Fruit fly (Drosophila melanogaster): ENCODE measurements around the gene sinah.

sinah gene

DNA sequence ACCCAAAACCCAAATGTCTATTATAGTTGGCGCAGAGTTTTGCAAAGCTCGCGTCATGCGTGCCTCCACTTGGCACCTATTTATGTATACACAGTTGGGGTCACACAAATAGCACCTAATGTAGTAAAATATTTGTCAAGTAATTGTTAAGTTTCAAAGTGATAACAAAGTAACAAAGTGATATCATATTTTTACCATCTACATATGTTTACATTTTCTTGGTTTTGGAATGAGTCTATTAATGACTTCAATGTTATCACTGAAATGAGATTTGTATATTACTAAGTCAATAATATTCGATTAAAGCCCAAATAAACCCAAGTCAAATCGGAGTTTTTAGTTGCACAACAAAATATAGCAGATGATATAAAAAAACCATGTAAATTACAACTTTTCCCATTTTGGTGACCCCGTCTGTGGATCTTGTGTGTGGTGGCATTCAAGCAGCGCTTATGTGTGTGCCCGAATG, 13.6 kb downstream of the sinah start (continued):
- TF ChIP-seq cas (GFP tag; IDR thresholded peaks at IDR 0.05) (no peak), Mad (GFP tag; optimal IDR thresholded peaks at IDR 0.05) (peak; percentile 34), CG10979 (tag; optimal IDR thresholded peaks at IDR 0.05) (peak; percentile 70), cato (GFP tag; optimal IDR thresholded peaks at IDR 0.05; ENCODE audit: borderline replicate concordance) (no peak), CG10321 (GFP tag; IDR thresholded peaks at IDR 0.05) (no peak), gsb-n (tag; optimal IDR thresholded peaks at IDR 0.05) (peak; percentile 59), eyg (GFP tag; optimal IDR thresholded peaks at IDR 0.05) (peak; percentile 53), vnd (GFP tag; IDR thresholded peaks at IDR 0.05; ENCODE audit: partially characterized antibody) (no peak), bigmax (GFP tag; optimal IDR thresholded peaks at IDR 0.05) (no peak), Fer3 (tag; optimal IDR thresholded peaks at IDR 0.05) (peak; percentile 67), CG10959 (GFP tag; IDR thresholded peaks at IDR 0.05) (no peak), scrt (GFP tag; optimal IDR thresholded peaks at IDR 0.05) (peak; percentile 54), CG2129 (GFP tag; IDR thresholded peaks at IDR 0.05; ENCODE audit: partially characterized antibody) (no peak), ftz-f1 (GFP tag; optimal IDR thresholded peaks at IDR 0.05) (no peak), CG4617 (GFP tag; optimal IDR thresholded peaks at IDR 0.05; ENCODE audit: borderline replicate concordance) (peak; percentile 10), ro (GFP tag; IDR thresholded peaks at IDR 0.05) (no peak), CG42726 (GFP tag; IDR thresholded peaks at IDR 0.05; ENCODE audit: partially characterized antibody) (no peak), eve (GFP tag; optimal IDR thresholded peaks at IDR 0.05) (peak in 1 of 2 experiments; percentile 81), kay (GFP tag; optimal IDR thresholded peaks at IDR 0.05) (no peak), Rx (GFP tag; IDR thresholded peaks at IDR 0.05) (peak; percentile 37; the same call in 1 of the 2 replicates), shn (GFP tag; optimal IDR thresholded peaks at IDR 0.05) (no peak), CG4404 (GFP tag; IDR thresholded peaks at IDR 0.05) (no peak), HHEX (GFP tag; optimal IDR thresholded peaks at IDR 0.05) (peak; percentile 76), slp2 (GFP tag; optimal IDR thresholded peaks at IDR 0.05) (no peak), CG2712 (tag; optimal IDR thresholded peaks at IDR 0.05) (peak; percentile 78), lbe (GFP tag; optimal IDR thresholded peaks at IDR 0.05) (no peak), ind (GFP tag; optimal IDR thresholded peaks at IDR 0.05) (peak; percentile 64), CG43689 (GFP tag; IDR thresholded peaks at IDR 0.05) (no peak), CG30020 (tag; optimal IDR thresholded peaks at IDR 0.05) (peak; percentile 10), CG2889 (GFP tag; IDR thresholded peaks at IDR 0.05) (no peak), CG7271 (tag; optimal IDR thresholded peaks at IDR 0.05) (no peak), HLH54F (GFP tag; optimal IDR thresholded peaks at IDR 0.05) (peak; percentile 28), CG33213 (GFP tag; optimal IDR thresholded peaks at IDR 0.05) (no peak), CG11560 (tag; IDR thresholded peaks at IDR 0.05) (0 out of 3 replicates have a peak, but pooled peaks have one; percentile 6), CTCF (GFP tag; optimal IDR thresholded peaks at IDR 0.05) (peak; percentile 43), Asciz (GFP tag; optimal IDR thresholded peaks at IDR 0.05) (peak; percentile 74), Ets65A (GFP tag) (no peak), Xrp1 (GFP tag; IDR thresholded peaks at IDR 0.05) (peak; percentile 27; the same call in 1 of the 2 replicates), pzg (GFP tag; optimal IDR thresholded peaks at IDR 0.05) (no peak), H2.0 (GFP tag; IDR thresholded peaks at IDR 0.05) (no peak), CG7745 (tag; optimal IDR thresholded peaks at IDR 0.05) (no peak), peb (GFP tag; IDR thresholded peaks at IDR 0.05) (no peak), amos (GFP tag; IDR thresholded peaks at IDR 0.05; ENCODE audit: partially characterized antibody) (no peak), Neu2 (GFP tag; optimal IDR thresholded peaks at IDR 0.05; ENCODE audit: borderline replicate concordance) (no peak), CG6683 (GFP tag; optimal IDR thresholded peaks at IDR 0.05) (peak; percentile 34), fd102C (GFP tag; optimal IDR thresholded peaks at IDR 0.05) (no peak), CG12659 (GFP tag; optimal IDR thresholded peaks at IDR 0.05) (peak; percentile 87), Ptx1 (GFP tag; IDR thresholded peaks at IDR 0.05) (peak; percentile 74), abd-A (tag; optimal IDR thresholded peaks at IDR 0.05) (no peak), CG10543 (GFP tag; optimal IDR thresholded peaks at IDR 0.05) (peak; percentile 20), Blimp-1 (GFP tag; optimal IDR thresholded peaks at IDR 0.05) (peak; percentile 65)
